Worm (Caenorhabditis elegans) whole organism, L3 larva: ENCODE data around the gene mec-15.

ENCODE experiments used
- ceh-9 ChIP-seq: sonication (generic microtip); optimal IDR thresholded peaks from 2 replicates; lab custom pipeline; 2018; ENCODE audit warnings: missing biosample characterization, missing genetic modification characterization
- elt-1 ChIP-seq: fragments of 150-350 bp; optimal IDR thresholded peaks from 2 replicates; lab custom pipeline; 2014; ENCODE audit warnings: missing biosample characterization, missing genetic modification characterization
- jun-1 ChIP-seq: fragments of 150-350 bp; optimal IDR thresholded peaks from 2 replicates; lab custom pipeline; 2014; ENCODE audit warnings: missing biosample characterization, missing genetic modification reagents, missing genetic modification characterization
- nhr-67 ChIP-seq: fragments of 150-350 bp; optimal IDR thresholded peaks from 2 replicates; lab custom pipeline; 2014; ENCODE audit warnings: missing biosample characterization, missing genetic modification characterization
- nhr-77 ChIP-seq: fragments of 150-350 bp; optimal IDR thresholded peaks from 2 replicates; lab custom pipeline; 2014; ENCODE audit warnings: missing biosample characterization, missing genetic modification characterization

- no peak for TF ChIP-seq ceh-9 (tag; lab: Kevin White, UChicago)
- no peak for TF ChIP-seq jun-1
- TF ChIP-seq nhr-77 (tag; lab: Kevin White, UChicago) = no peak
- no peak for TF ChIP-seq elt-1 (tag; lab: Kevin White, UChicago)
- no peak for TF ChIP-seq nhr-67 (tag; lab: Kevin White, UChicago)
Measured at ce11 chrII:10203765-10204164, 35.7 kb downstream of the mec-15 start.
